Worm (Caenorhabditis elegans) whole organism, early embryonic: ENCODE data around the gene ztf-8.

ENCODE experiments used
- B0310.2 ChIP-seq: sonication (generic microtip); optimal IDR thresholded peaks from 2 replicates; lab custom pipeline; 2016; ENCODE audit warnings: mild to moderate bottlenecking, missing genetic modification characterization, missing compliant biosample characterization
- F13C5.2 ChIP-seq: sonication (generic microtip); optimal IDR thresholded peaks from 2 replicates; lab custom pipeline; 2017; ENCODE audit warnings: mild to moderate bottlenecking, missing genetic modification characterization, inconsistent platforms, missing compliant biosample characterization
- aly-1 ChIP-seq: sonication (generic microtip); optimal IDR thresholded peaks from 2 replicates; lab custom pipeline; 2016; ENCODE audit warnings: missing genetic modification characterization, missing compliant biosample characterization
- ama-1 ChIP-seq: fragments of 150-350 bp; optimal IDR thresholded peaks from 2 replicates; lab custom pipeline; 2014
- ceh-13 ChIP-seq: fragments of 200-800 bp; sonication (Bioruptor generic); optimal IDR thresholded peaks from 2 replicates; lab custom pipeline; 2018; ENCODE audit warnings: mild to moderate bottlenecking, missing genetic modification characterization, missing compliant biosample characterization
- ceh-36 ChIP-seq: sonication (generic microtip); optimal IDR thresholded peaks from 2 replicates; lab custom pipeline; 2016; ENCODE audit warnings: missing genetic modification characterization, inconsistent platforms, missing compliant biosample characterization
- ets-7 ChIP-seq: sonication (generic microtip); optimal IDR thresholded peaks from 2 replicates; lab custom pipeline; 2016; ENCODE audit warnings: missing genotype, missing genetic modification characterization, missing compliant biosample characterization
- flt-1 ChIP-seq: fragments of 200-800 bp; sonication (Bioruptor generic); IDR thresholded peaks from 2 replicates; pipeline ENCODE4 v1.3.6; 2022; ENCODE audit warnings: missing genetic modification characterization, missing compliant biosample characterization
- hmbx-1 ChIP-seq: sonication (generic microtip); optimal IDR thresholded peaks from 2 replicates; lab custom pipeline; 2016; ENCODE audit warnings: mild to moderate bottlenecking, missing genetic modification characterization, missing compliant biosample characterization
- hnd-1 ChIP-seq: sonication (generic microtip); optimal IDR thresholded peaks from 2 replicates; lab custom pipeline; 2016; ENCODE audit warnings: missing genetic modification characterization, missing compliant biosample characterization
- pes-1 ChIP-seq: fragments of 200-800 bp; sonication (Bioruptor generic); IDR thresholded peaks from 2 replicates; pipeline ENCODE4 v1.3.6; 2022; ENCODE audit warnings: missing genetic modification reagents, missing genetic modification characterization, missing compliant biosample characterization
- sea-1 ChIP-seq: fragments of 200-800 bp; sonication (Bioruptor generic); conservative IDR thresholded peaks from 2 replicates; pipeline ENCODE4 v1.3.6; 2022; ENCODE audit warnings: missing genetic modification characterization, missing compliant biosample characterization
- tbx-11 ChIP-seq: fragments of 200-800 bp; sonication (Bioruptor generic); IDR thresholded peaks from 2 replicates; pipeline ENCODE4 v1.3.6; 2022; ENCODE audit warnings: missing genetic modification characterization, missing compliant biosample characterization
- tbx-37 ChIP-seq: fragments of 200-800 bp; sonication (Bioruptor generic); conservative IDR thresholded peaks from 2 replicates; pipeline ENCODE4 v1.3.6; 2022; ENCODE audit warnings: missing genetic modification reagents, missing genetic modification characterization, missing compliant biosample characterization

ce11 chrIII:5263299-5263993, 9.8 kb downstream of the ztf-8 start, which contains the start of the genes C34E10.9 and hap-1:
- TF ChIP-seq B0310.2 (tag; lab: Kevin White, UChicago) (no peak), ets-7 (tag; lab: Kevin White, UChicago) (no peak), ama-1 (lab: Kevin White, UChicago) (no peak), tbx-37 (GFP tag; lab: Robert Waterston, UW) (no peak), flt-1 (GFP tag; lab: Robert Waterston, UW) (no peak), pes-1 (GFP tag; lab: Robert Waterston, UW) (no peak), sea-1 (no peak), ceh-36 (tag; lab: Kevin White, UChicago) (no peak), ceh-13 (GFP tag; lab: Kevin White, UChicago) (no peak), F13C5.2 (tag; lab: Kevin White, UChicago) (no peak), tbx-11 (no peak), hmbx-1 (no peak), hnd-1 (tag; lab: Kevin White, UChicago) (no peak), aly-1 (no peak)
